Worm (Caenorhabditis elegans) whole organism, midembryonic: ENCODE measurements around the gene F58F12.1.

Experiments
- T22C8.4 ChIP-seq: fragments of 200-800 bp; sonication (Bioruptor generic); IDR thresholded peaks from 2 replicates; pipeline ENCODE4 v1.3.6; 2022; ENCODE audit warnings: missing genetic modification characterization, missing compliant biosample characterization
- flt-1 ChIP-seq: fragments of 200-800 bp; sonication (Bioruptor generic); IDR thresholded peaks from 2 replicates; pipeline ENCODE4 v1.3.6; 2022; ENCODE audit warnings: missing genetic modification characterization, missing compliant biosample characterization
- ztf-29 ChIP-seq: fragments of 200-800 bp; sonication (Bioruptor generic); IDR thresholded peaks from 2 replicates; pipeline ENCODE4 v1.3.6; 2022; ENCODE audit warnings: missing genetic modification reagents, missing genetic modification characterization, missing compliant biosample characterization

ce11 chrII:6407279-6407678, 23.8 kb downstream of the F58F12.1 start, which contains the start of gene spp-11:
- TF ChIP-seq T22C8.4 (GFP tag; lab: Robert Waterston, UW) (no peak), ztf-29 (no peak), flt-1 (GFP tag; lab: Robert Waterston, UW) (no peak)
